Fruit fly (Drosophila melanogaster) whole organism, larva: Measurements from ENCODE around the gene Surf1.

ENCODE experiments used
- noc ChIP-seq: fragments of 200-800 bp; sonication (Bioruptor generic); optimal IDR thresholded peaks from 3 replicates; lab custom pipeline; 2019; ENCODE audit warnings: missing biosample characterization, mild to moderate bottlenecking, missing genetic modification characterization, moderate library complexity

Surf1 gene

dm6 chr3L:7002355-7002754, 44.2 kb downstream of the Surf1 start:
- no peak for TF ChIP-seq noc (tag; lab: Kevin White, UChicago)

DNA sequence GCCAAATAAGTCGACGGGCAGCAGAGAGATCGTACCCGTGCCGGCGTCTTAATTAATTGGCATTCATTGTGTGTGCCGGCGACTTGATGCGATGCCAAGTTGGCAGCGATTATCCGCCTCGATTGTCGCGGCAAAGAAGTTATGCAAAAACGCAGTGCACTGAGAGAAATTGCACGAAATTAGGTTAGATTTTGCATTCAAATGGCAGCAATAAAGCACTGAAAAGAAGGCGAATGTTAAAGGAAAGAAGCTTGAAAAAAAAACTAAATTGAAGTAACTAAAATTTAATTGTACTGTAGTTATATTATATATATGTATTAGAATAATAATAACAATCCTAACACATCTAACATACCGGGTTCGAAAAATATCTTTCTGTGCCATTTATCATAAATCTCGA, 45.0 kb downstream of the Surf1 start:
- no peak for TF ChIP-seq noc (tag; lab: Kevin White, UChicago)

- no peak for TF ChIP-seq noc (tag; lab: Kevin White, UChicago)
Observed at dm6 chr3L:7006421-7006820, 48.3 kb downstream of the Surf1 start.

- peak; percentile 27 for TF ChIP-seq noc (tag; lab: Kevin White, UChicago)
Observed at dm6 chr3L:7008351-7008750, 50.2 kb downstream of the Surf1 start.
